Worm (Caenorhabditis elegans) whole organism, L4 larva: Measurements from ENCODE around the gene F59B2.15.

Experiments used
- ama-1 ChIP-seq: fragments of 150-350 bp; optimal IDR thresholded peaks from 2 replicates; lab custom pipeline; 2014; ENCODE audit warnings: inconsistent platforms, mixed read lengths
- ctbp-1 ChIP-seq: fragments of 200-800 bp; sonication (Bioruptor generic); IDR thresholded peaks from 2 replicates; pipeline ENCODE4 v1.3.6; 2022; ENCODE audit warnings: missing genetic modification reagents, missing genetic modification characterization, missing compliant biosample characterization
- dmd-6 ChIP-seq: fragments of 200-800 bp; sonication (Bioruptor generic); IDR thresholded peaks from 2 replicates; pipeline ENCODE4 v1.3.6; 2022; ENCODE audit warnings: missing genetic modification reagents, missing genetic modification characterization, missing compliant biosample characterization
- fos-1 ChIP-seq: fragments of 150-350 bp; optimal IDR thresholded peaks from 2 replicates; lab custom pipeline; 2014; ENCODE audit warnings: missing biosample characterization, missing genetic modification characterization
- jun-1 ChIP-seq: fragments of 150-350 bp; optimal IDR thresholded peaks from 2 replicates; lab custom pipeline; 2014; ENCODE audit warnings: missing biosample characterization, missing genetic modification reagents, missing genetic modification characterization
- lin-13 ChIP-seq: fragments of 150-350 bp; optimal IDR thresholded peaks from 2 replicates; lab custom pipeline; 2014; ENCODE audit warnings: missing biosample characterization, missing genetic modification reagents, missing genetic modification characterization
- pqm-1 ChIP-seq: sonication (generic microtip); optimal IDR thresholded peaks from 2 replicates; lab custom pipeline; 2017; ENCODE audit warnings: missing biosample characterization, missing genetic modification characterization
- unc-39 ChIP-seq: sonication (generic microtip); optimal IDR thresholded peaks from 2 replicates; lab custom pipeline; 2017; ENCODE audit warnings: missing biosample characterization, missing genetic modification characterization

- TF ChIP-seq dmd-6 = peak; percentile 36
- TF ChIP-seq ctbp-1 = no peak
- TF ChIP-seq ama-1 = peak; percentile 24
- no peak for TF ChIP-seq unc-39 (tag; lab: Kevin White, UChicago)
- TF ChIP-seq lin-13 (GFP tag; lab: Kevin White, UChicago) = no peak
- TF ChIP-seq fos-1 (tag; lab: Kevin White, UChicago) = no peak
- TF ChIP-seq jun-1 (tag; lab: Kevin White, UChicago) = no peak
- no peak for TF ChIP-seq pqm-1
These were observed 18.6 kb downstream of the F59B2.15 start for ce11 chrIII:8983811-8984210.
